Worm (Caenorhabditis elegans) whole organism, early embryonic: ENCODE results near the gene Y69A2AR.24.

ENCODE experiments used
- ama-1 ChIP-seq: fragments of 150-350 bp; optimal IDR thresholded peaks from 2 replicates; lab custom pipeline; 2014
- ceh-13 ChIP-seq: fragments of 200-800 bp; sonication (Bioruptor generic); optimal IDR thresholded peaks from 2 replicates; lab custom pipeline; 2018; ENCODE audit warnings: mild to moderate bottlenecking, missing genetic modification characterization, missing compliant biosample characterization
- ets-7 ChIP-seq: sonication (generic microtip); optimal IDR thresholded peaks from 2 replicates; lab custom pipeline; 2016; ENCODE audit warnings: missing genotype, missing genetic modification characterization, missing compliant biosample characterization

DNA sequence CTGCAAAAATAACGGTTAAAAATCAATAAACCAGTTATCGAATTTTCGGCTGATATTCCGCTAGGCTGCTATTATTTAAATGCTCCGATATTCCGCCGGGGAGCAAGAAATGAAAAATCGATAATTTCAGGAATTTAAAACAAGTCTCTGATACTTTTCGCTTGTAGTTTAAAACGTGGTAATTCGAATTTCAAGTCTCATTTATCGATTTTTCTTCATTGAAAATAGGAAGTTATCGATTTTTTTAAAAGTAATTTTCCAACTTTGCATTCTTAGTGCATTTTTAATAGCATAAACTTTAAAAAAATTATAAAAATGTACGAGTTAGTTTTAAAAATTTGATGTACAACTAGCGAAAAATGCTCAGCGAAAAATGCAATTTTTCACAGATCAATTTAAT, 11.6 kb downstream of the Y69A2AR.24 start:
- TF ChIP-seq ama-1 (lab: Kevin White, UChicago) (no peak), ceh-13 (GFP tag; lab: Kevin White, UChicago) (no peak), ets-7 (tag; lab: Kevin White, UChicago) (no peak)
